Worm (Caenorhabditis elegans) whole organism, L4 larva: ENCODE measurements around the gene C48B4.9.

Experiments used
- D1046.2 ChIP-seq: fragments of 200-800 bp; sonication (Bioruptor generic); IDR thresholded peaks from 2 replicates; pipeline ENCODE4 v1.3.6; 2022; ENCODE audit warnings: missing genetic modification characterization, missing compliant biosample characterization
- F26F4.8 ChIP-seq: fragments of 200-800 bp; sonication (Bioruptor generic); conservative IDR thresholded peaks from 2 replicates; pipeline ENCODE4 v1.3.6; 2022; ENCODE audit warnings: missing genetic modification characterization, missing compliant biosample characterization
- F37D6.2 ChIP-seq: sonication (generic microtip); optimal IDR thresholded peaks from 2 replicates; lab custom pipeline; 2016; ENCODE audit warnings: mild to moderate bottlenecking, missing genetic modification characterization, missing compliant biosample characterization
- F44E2.7 ChIP-seq: fragments of 200-800 bp; sonication (Bioruptor generic); IDR thresholded peaks from 2 replicates; pipeline ENCODE4 v2.1.2; 2022; ENCODE audit warnings: missing genetic modification characterization, missing compliant biosample characterization
- R02D3.7 ChIP-seq: fragments of 150-350 bp; sonication (generic microtip); optimal IDR thresholded peaks from 3 replicates; lab custom pipeline; 2014; ENCODE audit warnings: missing biosample characterization, missing genetic modification characterization
- T26A8.4 ChIP-seq: fragments of 200-800 bp; sonication (Bioruptor generic); IDR thresholded peaks from 2 replicates; pipeline ENCODE4 v1.3.6; 2022; ENCODE audit warnings: missing genetic modification characterization, missing compliant biosample characterization
- Y75B8A.6 ChIP-seq: fragments of 200-800 bp; sonication (Bioruptor generic); IDR thresholded peaks from 2 replicates; pipeline ENCODE4 v1.3.6; 2022; ENCODE audit warnings: missing genetic modification reagents, missing genetic modification characterization, missing compliant biosample characterization
- aha-1 ChIP-seq: fragments of 150-350 bp; peaks from one replicate; lab custom pipeline; 2014; ENCODE audit warnings: missing biosample characterization, missing genetic modification characterization
- aly-2 ChIP-seq: sonication (generic microtip); optimal IDR thresholded peaks from 2 replicates; lab custom pipeline; 2018; ENCODE audit warnings: missing biosample characterization, missing genetic modification characterization
- arid-1 ChIP-seq: fragments of 200-800 bp; sonication (Bioruptor generic); conservative IDR thresholded peaks from 2 replicates; pipeline ENCODE4 v1.3.6; 2022; ENCODE audit warnings: missing genetic modification reagents, missing genetic modification characterization, missing compliant biosample characterization
- ceh-62 ChIP-seq: sonication (generic microtip); optimal IDR thresholded peaks from 2 replicates; lab custom pipeline; 2017; ENCODE audit warnings: missing biosample characterization, missing genetic modification characterization
- daf-16 ChIP-seq, 3 experiments: sonication (generic microtip); optimal IDR thresholded peaks; 2 replicates each; lab custom pipeline; 2016 to 2017; ENCODE audit warnings: missing genetic modification characterization in 3 of 3, missing genetic modification reagents in 3 of 3, mild to moderate bottlenecking in 2 of 3, missing compliant biosample characterization in 2 of 3, missing biosample characterization in 1 of 3, moderate library complexity in 1 of 3
- daf-19 ChIP-seq: fragments of 200-800 bp; sonication (Bioruptor generic); conservative IDR thresholded peaks from 2 replicates; pipeline ENCODE4 v1.3.6; 2022; ENCODE audit warnings: missing genetic modification characterization, missing compliant biosample characterization
- dmd-9 ChIP-seq: fragments of 200-800 bp; sonication (Bioruptor generic); IDR thresholded peaks from 2 replicates; pipeline ENCODE4 v1.3.6; 2022; ENCODE audit warnings: missing genetic modification reagents, missing genetic modification characterization, missing compliant biosample characterization
- dpl-1 ChIP-seq: fragments of 150-350 bp; optimal IDR thresholded peaks from 2 replicates; lab custom pipeline; 2014; ENCODE audit warnings: missing biosample characterization, missing genetic modification reagents, missing genetic modification characterization
- duxl-1 ChIP-seq: sonication (generic microtip); optimal IDR thresholded peaks from 2 replicates; lab custom pipeline; 2016; ENCODE audit warnings: mild to moderate bottlenecking, missing genetic modification characterization, moderate library complexity, missing compliant biosample characterization; ENCODE audit not compliant: poor library complexity
- dve-1 ChIP-seq: sonication (generic microtip); optimal IDR thresholded peaks from 2 replicates; lab custom pipeline; 2017; ENCODE audit warnings: antibody characterized with exemption, mild to moderate bottlenecking, missing genetic modification characterization, missing compliant biosample characterization; ENCODE audit not compliant: insufficient read depth
- egl-27 ChIP-seq: sonication (generic microtip); optimal IDR thresholded peaks from 3 replicates; lab custom pipeline; 2017; ENCODE audit warnings: missing biosample characterization, missing genetic modification reagents, missing genetic modification characterization
- egl-43 ChIP-seq: fragments of 200-800 bp; sonication (Bioruptor generic); IDR thresholded peaks from 2 replicates; pipeline ENCODE4 v1.3.6; 2022; ENCODE audit warnings: missing genetic modification reagents, missing genetic modification characterization, missing compliant biosample characterization
- fos-1 ChIP-seq: fragments of 150-350 bp; optimal IDR thresholded peaks from 2 replicates; lab custom pipeline; 2014; ENCODE audit warnings: missing biosample characterization, missing genetic modification characterization
- hlh-11 ChIP-seq: fragments of 200-800 bp; sonication (Bioruptor generic); optimal IDR thresholded peaks from 2 replicates; lab custom pipeline; 2018; ENCODE audit warnings: mild to moderate bottlenecking, missing genetic modification characterization, missing compliant biosample characterization
- hlh-30 ChIP-seq: sonication (generic microtip); optimal IDR thresholded peaks from 2 replicates; lab custom pipeline; 2017; ENCODE audit warnings: antibody characterized with exemption, mild to moderate bottlenecking, missing genetic modification characterization, missing compliant biosample characterization; ENCODE audit not compliant: insufficient read depth
- lin-38 ChIP-seq: fragments of 200-800 bp; sonication (Bioruptor generic); IDR thresholded peaks from 2 replicates; pipeline ENCODE4 v1.3.6; 2022; ENCODE audit warnings: missing genetic modification reagents, missing genetic modification characterization, missing compliant biosample characterization
- lsy-2 ChIP-seq, 2 experiments: fragments of 150-350 bp in 1 of 2; sonication (generic microtip) in 1 of 2; optimal IDR thresholded peaks; 2 replicates each; lab custom pipeline; 2014 to 2017; ENCODE audit warnings: missing biosample characterization in 2 of 2, missing genetic modification characterization in 2 of 2
- mdt-29 ChIP-seq: fragments of 200-800 bp; sonication (Bioruptor generic); IDR thresholded peaks from 2 replicates; pipeline ENCODE4 v1.3.6; 2022; ENCODE audit warnings: missing genetic modification reagents, missing genetic modification characterization, missing compliant biosample characterization
- mes-2 ChIP-seq: sonication (generic microtip); optimal IDR thresholded peaks from 2 replicates; lab custom pipeline; 2016; ENCODE audit warnings: missing genotype, mild to moderate bottlenecking, missing genetic modification characterization, missing compliant biosample characterization; ENCODE audit not compliant: poor library complexity, severe bottlenecking
- mxl-3 ChIP-seq: fragments of 200-800 bp; sonication (Bioruptor generic); optimal IDR thresholded peaks from 2 replicates; lab custom pipeline; 2018; ENCODE audit warnings: mild to moderate bottlenecking, missing genetic modification characterization, missing compliant biosample characterization
- nhr-237 ChIP-seq: sonication (generic microtip); optimal IDR thresholded peaks from 2 replicates; lab custom pipeline; 2017; ENCODE audit warnings: missing biosample characterization, missing genetic modification characterization
- nhr-28 ChIP-seq: fragments of 150-350 bp; optimal IDR thresholded peaks from 2 replicates; lab custom pipeline; 2014; ENCODE audit warnings: missing biosample characterization, missing genetic modification characterization
- nhr-77 ChIP-seq: fragments of 150-350 bp; optimal IDR thresholded peaks from 2 replicates; lab custom pipeline; 2014; ENCODE audit warnings: missing biosample characterization, missing genetic modification characterization
- pha-4 ChIP-seq, 2 experiments: fragments of 150-350 bp in 1 of 2; fragments of 200-800 bp in 1 of 2; sonication (Bioruptor generic) in 1 of 2; IDR thresholded peaks in 1 of 2; optimal IDR thresholded peaks in 1 of 2; 2 replicates each; pipeline versions ENCODE4 v1.3.6 to Lab custom; 2014 to 2022; ENCODE audit warnings: missing genetic modification characterization in 2 of 2, missing genetic modification reagents in 2 of 2, missing biosample characterization in 1 of 2, missing compliant biosample characterization in 1 of 2
- php-3 ChIP-seq: fragments of 200-800 bp; sonication (Bioruptor generic); IDR thresholded peaks from 2 replicates; pipeline ENCODE4 v1.3.6; 2022; ENCODE audit warnings: missing genetic modification reagents, missing genetic modification characterization, missing compliant biosample characterization
- pqm-1 ChIP-seq: sonication (generic microtip); optimal IDR thresholded peaks from 2 replicates; lab custom pipeline; 2017; ENCODE audit warnings: missing biosample characterization, missing genetic modification characterization
- rbr-2 ChIP-seq: sonication (generic microtip); optimal IDR thresholded peaks from 2 replicates; lab custom pipeline; 2016; ENCODE audit warnings: missing genotype, missing genetic modification characterization, missing compliant biosample characterization
- sdz-12 ChIP-seq: fragments of 200-800 bp; sonication (Bioruptor generic); optimal IDR thresholded peaks from 2 replicates; lab custom pipeline; 2018; ENCODE audit warnings: mild to moderate bottlenecking, missing genetic modification characterization, missing compliant biosample characterization
- skn-1 ChIP-seq: fragments of 150-350 bp; optimal IDR thresholded peaks from 2 replicates; lab custom pipeline; 2014; ENCODE audit warnings: missing biosample characterization, missing genetic modification characterization
- unc-39 ChIP-seq: sonication (generic microtip); optimal IDR thresholded peaks from 2 replicates; lab custom pipeline; 2017; ENCODE audit warnings: missing biosample characterization, missing genetic modification characterization
- unc-62 ChIP-seq, 3 experiments: fragments of 150-350 bp in 1 of 3; sonication (generic microtip); optimal IDR thresholded peaks in 2 of 3; peaks in 1 of 3; 1 replicate in 1 of 3; 2 replicates in 2 of 3; lab custom pipeline; 2014 to 2017; ENCODE audit warnings: missing biosample characterization in 3 of 3, missing genetic modification characterization in 3 of 3, missing genetic modification reagents in 3 of 3, missing genotype in 1 of 3
- zip-11 ChIP-seq: fragments of 200-800 bp; sonication (Bioruptor generic); IDR thresholded peaks from 2 replicates; pipeline ENCODE4 v1.3.6; 2022; ENCODE audit warnings: missing genetic modification characterization, missing compliant biosample characterization
- zip-2 ChIP-seq: fragments of 150-350 bp; optimal IDR thresholded peaks from 2 replicates; lab custom pipeline; 2014; ENCODE audit warnings: missing biosample characterization, missing genetic modification characterization

The C48B4.9 gene

ce11 chrIII:9583224-9583623, 20.1 kb upstream of the C48B4.9 start:
- TF ChIP-seq T26A8.4 (GFP tag; lab: Robert Waterston, UW) (no peak), mes-2 (tag; lab: Kevin White, UChicago) (no peak), F37D6.2 (tag; lab: Kevin White, UChicago) (no peak), rbr-2 (tag; lab: Kevin White, UChicago) (no peak)

ce11 chrIII:9582240-9582639, 19.1 kb upstream of the C48B4.9 start, which contains the start of gene C48B4.3:
Gene C48B4.3, minus strand, starts transcription at chrIII:9582388.
- TF ChIP-seq hlh-11 (peak; percentile 14), egl-27 (tag; lab: Kevin White, UChicago) (no peak), nhr-28 (tag; lab: Kevin White, UChicago) (peak; percentile 29), mdt-29 (GFP tag; lab: Robert Waterston, UW) (no peak), php-3 (GFP tag; lab: Robert Waterston, UW) (peak; percentile 74), zip-2 (no peak), daf-16 (GFP tag; optimal IDR thresholded peaks at IDR 0.05; lab: Kevin White, UChicago) (no peak), daf-16 (tag; optimal IDR thresholded peaks at IDR 0.05; lab: Kevin White, UChicago) (peak; percentile 99), nhr-77 (tag; lab: Kevin White, UChicago) (peak; percentile 21), dve-1 (tag; lab: Kevin White, UChicago) (peak; percentile 75), pqm-1 (tag; lab: Kevin White, UChicago) (peak; percentile 4), pha-4 (GFP tag; IDR thresholded peaks at IDR 0.05; lab: Robert Waterston, UW) (no peak), pha-4 (tag; optimal IDR thresholded peaks at IDR 0.05; lab: Kevin White, UChicago) (no peak)

ce11 chrIII:9580039-9580891, 17.1 kb upstream of the C48B4.9 start, which contains the start of gene ced-7:
Gene ced-7, minus strand, starts transcription at chrIII:9580089.
- peak; percentile 87 for TF ChIP-seq hlh-30 (tag; lab: Kevin White, UChicago)
- no peak for TF ChIP-seq F37D6.2 (tag; lab: Kevin White, UChicago)
- TF ChIP-seq aha-1 (tag; lab: Kevin White, UChicago): no peak
- TF ChIP-seq dpl-1 (GFP tag; lab: Kevin White, UChicago): no peak
- no peak for TF ChIP-seq fos-1 (tag; lab: Kevin White, UChicago)
- no peak for TF ChIP-seq zip-11 (GFP tag; lab: Robert Waterston, UW)
- no peak for TF ChIP-seq daf-16 (GFP tag; optimal IDR thresholded peaks at IDR 0.05; lab: Kevin White, UChicago)
- peak; percentile 77 for TF ChIP-seq daf-16 (tag; optimal IDR thresholded peaks at IDR 0.05; lab: Kevin White, UChicago)
- TF ChIP-seq zip-2: no peak
- TF ChIP-seq Y75B8A.6 (GFP tag; lab: Robert Waterston, UW): no peak
- TF ChIP-seq F26F4.8 (GFP tag; lab: Robert Waterston, UW): no peak
- no peak for TF ChIP-seq hlh-11
- no peak for TF ChIP-seq mxl-3 (GFP tag; lab: Kevin White, UChicago)
- peak in 1 of 2 experiments; percentile 28 for TF ChIP-seq lsy-2 (tag; optimal IDR thresholded peaks at IDR 0.05; lab: Kevin White, UChicago)
- no peak for TF ChIP-seq nhr-77 (tag; lab: Kevin White, UChicago)
- peak; percentile 49 for TF ChIP-seq lin-38 (GFP tag; lab: Robert Waterston, UW)
- TF ChIP-seq D1046.2 (GFP tag; lab: Robert Waterston, UW): no peak
- TF ChIP-seq dmd-9 (GFP tag; lab: Robert Waterston, UW): no peak
- peak in 1 of 2 experiments; percentile 45 for TF ChIP-seq unc-62 (GFP tag; optimal IDR thresholded peaks at IDR 0.05 in 1 of 2; lab: Kevin White, UChicago)
- no peak for TF ChIP-seq unc-62 (tag; optimal IDR thresholded peaks at IDR 0.05; lab: Kevin White, UChicago)
- no peak for TF ChIP-seq ceh-62 (tag; lab: Kevin White, UChicago)

ce11 chrIII:9570869-9571268, 7.7 kb upstream of the C48B4.9 start:
- TF ChIP-seq egl-43 (GFP tag; lab: Robert Waterston, UW): no peak
- no peak for TF ChIP-seq duxl-1
- no peak for TF ChIP-seq arid-1
- no peak for TF ChIP-seq nhr-237 (tag; lab: Kevin White, UChicago)
- TF ChIP-seq sdz-12 (GFP tag; lab: Kevin White, UChicago): no peak
- no peak for TF ChIP-seq hlh-30 (tag; lab: Kevin White, UChicago)
- no peak for TF ChIP-seq mdt-29 (GFP tag; lab: Robert Waterston, UW)
- no peak for TF ChIP-seq F44E2.7
- TF ChIP-seq php-3 (GFP tag; lab: Robert Waterston, UW): no peak
- TF ChIP-seq dpl-1 (GFP tag; lab: Kevin White, UChicago): peak; percentile 85
- TF ChIP-seq R02D3.7 (tag; lab: Kevin White, UChicago): no peak
- TF ChIP-seq nhr-28 (tag; lab: Kevin White, UChicago): no peak
- TF ChIP-seq lsy-2 (tag; optimal IDR thresholded peaks at IDR 0.05; lab: Kevin White, UChicago): peak in 1 of 2 experiments; percentile 54
- TF ChIP-seq aly-2 (tag; lab: Kevin White, UChicago): no peak
- TF ChIP-seq lin-38 (GFP tag; lab: Robert Waterston, UW): peak; percentile 42; the same call in 1 of the 2 replicates
- TF ChIP-seq mes-2 (tag; lab: Kevin White, UChicago): peak; percentile 13
- no peak for TF ChIP-seq daf-19 (GFP tag; lab: Robert Waterston, UW)
- TF ChIP-seq skn-1 (tag; lab: Kevin White, UChicago): no peak
- no peak for TF ChIP-seq unc-39 (tag; lab: Kevin White, UChicago)
